Fruit fly (Drosophila melanogaster) whole organism, embryonic: Measurements from ENCODE around the gene CG10214.

ENCODE experiments used
- Abd-B ChIP-seq: fragments of 200-800 bp; sonication (Bioruptor generic); optimal IDR thresholded peaks from 2 replicates; lab custom pipeline; 2018; ENCODE audit warnings: missing biosample characterization, mild to moderate bottlenecking, missing genetic modification characterization, moderate library complexity
- Aef1 ChIP-seq: fragments of 200-800 bp; sonication (Bioruptor generic); IDR thresholded peaks from 3 replicates; pipeline ENCODE4 v1.3.6; 2022; ENCODE audit warnings: missing biosample characterization, missing genetic modification characterization
- Awh ChIP-seq: fragments of 200-800 bp; sonication (Bioruptor generic); IDR thresholded peaks from 2 replicates; pipeline ENCODE4, ENCODE4 v1.3.6; 2022; ENCODE audit warnings: missing biosample characterization, missing genetic modification characterization
- CG10209 ChIP-seq: fragments of 200-800 bp; sonication (Bioruptor generic); optimal IDR thresholded peaks from 3 replicates; lab custom pipeline; 2017; ENCODE audit warnings: missing biosample characterization, mild to moderate bottlenecking, missing genetic modification characterization, missing genetic modification reagents
- CG12299 ChIP-seq: fragments of 200-800 bp; sonication (Bioruptor generic); optimal IDR thresholded peaks from 2 replicates; lab custom pipeline; 2018; ENCODE audit warnings: missing biosample characterization, mild to moderate bottlenecking, missing genetic modification characterization
- CG13296 ChIP-seq: fragments of 200-800 bp; sonication (Bioruptor generic); optimal IDR thresholded peaks from 3 replicates; lab custom pipeline; 2018; ENCODE audit warnings: missing biosample characterization, mild to moderate bottlenecking, missing genetic modification characterization
- CG32532 ChIP-seq: fragments of 200-800 bp; sonication (Bioruptor generic); IDR thresholded peaks from 2 replicates; pipeline ENCODE4 v1.3.6; 2022; ENCODE audit warnings: missing biosample characterization, missing genetic modification characterization
- CG32772 ChIP-seq: fragments of 200-800 bp; sonication (Bioruptor generic); IDR thresholded peaks from 2 replicates; pipeline ENCODE4 v1.3.6; 2022; ENCODE audit warnings: missing biosample characterization, missing genetic modification characterization
- CG34376 ChIP-seq: fragments of 200-800 bp; sonication (Bioruptor generic); optimal IDR thresholded peaks from 2 replicates; lab custom pipeline; 2018; ENCODE audit warnings: missing biosample characterization, mild to moderate bottlenecking, missing genetic modification characterization
- CG42726 ChIP-seq: fragments of 200-800 bp; sonication (Bioruptor generic); IDR thresholded peaks from 2 replicates; pipeline ENCODE4 v1.3.6; 2022; ENCODE audit warnings: missing biosample characterization, missing genetic modification characterization; ENCODE audit not compliant: partially characterized antibody
- CG4328 ChIP-seq: fragments of 200-800 bp; sonication (Bioruptor generic); optimal IDR thresholded peaks from 3 replicates; lab custom pipeline; 2017; ENCODE audit warnings: missing biosample characterization, missing genetic modification reagents, missing genetic modification characterization
- CG4617 ChIP-seq: fragments of 200-800 bp; sonication (Bioruptor generic); optimal IDR thresholded peaks from 3 replicates; lab custom pipeline; 2016; ENCODE audit warnings: missing biosample characterization, missing genetic modification characterization, borderline replicate concordance
- CG4707 ChIP-seq: fragments of 200-800 bp; sonication (Bioruptor generic); optimal IDR thresholded peaks from 2 replicates; lab custom pipeline; 2018; ENCODE audit warnings: missing biosample characterization, mild to moderate bottlenecking, missing genetic modification characterization, moderate library complexity
- CG6175 ChIP-seq: fragments of 200-800 bp; sonication (Bioruptor generic); IDR thresholded peaks from 3 replicates; pipeline ENCODE4 v1.3.6; 2022; ENCODE audit warnings: missing biosample characterization, missing genetic modification characterization
- CG6254 ChIP-seq: fragments of 200-800 bp; sonication (Bioruptor generic); optimal IDR thresholded peaks from 3 replicates; lab custom pipeline; 2017; ENCODE audit warnings: mild to moderate bottlenecking, missing biosample characterization, missing genetic modification reagents, missing genetic modification characterization
- CG8281 ChIP-seq: fragments of 200-800 bp; sonication (Bioruptor generic); optimal IDR thresholded peaks from 2 replicates; lab custom pipeline; 2018; ENCODE audit warnings: missing biosample characterization, mild to moderate bottlenecking, missing genetic modification characterization, moderate library complexity
- CG8388 ChIP-seq: fragments of 200-800 bp; sonication (Bioruptor generic); optimal IDR thresholded peaks from 2 replicates; lab custom pipeline; 2019; ENCODE audit warnings: missing biosample characterization, mild to moderate bottlenecking, missing genetic modification characterization, moderate library complexity
- Chrac-16 ChIP-seq: fragments of 200-800 bp; sonication (Bioruptor generic); optimal IDR thresholded peaks from 3 replicates; lab custom pipeline; 2016; ENCODE audit warnings: missing biosample characterization, missing genetic modification characterization
- E2f2 ChIP-seq: fragments of 200-800 bp; sonication (Bioruptor generic); IDR thresholded peaks from 2 replicates; pipeline ENCODE4 v1.3.6; 2022; ENCODE audit warnings: missing biosample characterization, missing genetic modification characterization
- Hmx ChIP-seq: fragments of 200-800 bp; sonication (Bioruptor generic); optimal IDR thresholded peaks from 2 replicates; lab custom pipeline; 2016; ENCODE audit warnings: missing biosample characterization, missing genetic modification characterization
- Hr3 ChIP-seq: fragments of 200-800 bp; sonication (Bioruptor generic); optimal IDR thresholded peaks from 3 replicates; lab custom pipeline; 2016; ENCODE audit warnings: missing biosample characterization, missing genetic modification characterization
- Lpt ChIP-seq: fragments of >200 bp; optimal IDR thresholded peaks from 2 replicates; lab custom pipeline; 2018; ENCODE audit warnings: missing biosample characterization, missing genetic modification characterization
- MESR4 ChIP-seq: fragments of 200-800 bp; sonication (Bioruptor generic); optimal IDR thresholded peaks from 2 replicates; lab custom pipeline; 2018; ENCODE audit warnings: missing biosample characterization, mild to moderate bottlenecking, missing genetic modification characterization, moderate library complexity
- Opbp ChIP-seq: fragments of 200-800 bp; sonication (Bioruptor generic); IDR thresholded peaks from 3 replicates; pipeline ENCODE4 v1.3.6; 2022; ENCODE audit warnings: missing biosample characterization, missing genetic modification characterization; ENCODE audit not compliant: partially characterized antibody
- Scr ChIP-seq: fragments of 200-800 bp; sonication (Bioruptor generic); IDR thresholded peaks from 2 replicates; pipeline ENCODE4 v1.3.6; 2022; ENCODE audit warnings: missing biosample characterization, missing genetic modification characterization; ENCODE audit not compliant: partially characterized antibody
- Sin3A ChIP-seq: fragments of >200 bp; optimal IDR thresholded peaks from 2 replicates; lab custom pipeline; 2018
- Trl ChIP-seq, 3 experiments: fragments of >200 bp in 2 of 3; fragments of 200-800 bp in 1 of 3; sonication (Bioruptor generic) in 1 of 3; optimal IDR thresholded peaks; 2 replicates in 1 of 3; 3 replicates in 2 of 3; lab custom pipeline; 2016 to 2017; ENCODE audit warnings: missing biosample characterization in 1 of 3, missing genetic modification characterization in 1 of 3
- aop ChIP-seq: fragments of 200-800 bp; sonication (Bioruptor generic); IDR thresholded peaks from 2 replicates; pipeline ENCODE4 v1.3.6; 2022; ENCODE audit warnings: missing biosample characterization, missing genetic modification characterization
- bab2 ChIP-seq: fragments of 200-800 bp; sonication (Bioruptor generic); optimal IDR thresholded peaks from 2 replicates; lab custom pipeline; 2016; ENCODE audit warnings: missing biosample characterization, missing genetic modification characterization
- bigmax ChIP-seq: fragments of 200-800 bp; sonication (Bioruptor generic); optimal IDR thresholded peaks from 2 replicates; lab custom pipeline; 2018; ENCODE audit warnings: missing biosample characterization, mild to moderate bottlenecking, missing genetic modification characterization
- caup ChIP-seq: fragments of 200-800 bp; sonication (Bioruptor generic); optimal IDR thresholded peaks from 3 replicates; lab custom pipeline; 2017; ENCODE audit warnings: missing biosample characterization, mild to moderate bottlenecking, missing genetic modification characterization, moderate library complexity; ENCODE audit not compliant: severe bottlenecking
- cg ChIP-seq: fragments of 200-800 bp; sonication (Bioruptor generic); optimal IDR thresholded peaks from 3 replicates; lab custom pipeline; 2019; ENCODE audit warnings: missing biosample characterization, mild to moderate bottlenecking, missing genetic modification characterization, moderate library complexity
- chm ChIP-seq: fragments of 200-800 bp; sonication (Bioruptor generic); IDR thresholded peaks from 2 replicates; pipeline ENCODE4 v1.3.6; 2022; ENCODE audit warnings: missing biosample characterization, missing genetic modification characterization
- dpn ChIP-seq, 2 experiments: fragments of 200-800 bp; sonication (Bioruptor generic); optimal IDR thresholded peaks; 3 replicates each; lab custom pipeline; 2016; ENCODE audit warnings: missing biosample characterization in 2 of 2, missing genetic modification characterization in 2 of 2
- en ChIP-seq: fragments of 200-800 bp; sonication (Bioruptor generic); optimal IDR thresholded peaks from 2 replicates; lab custom pipeline; 2016; ENCODE audit warnings: missing biosample characterization, missing genetic modification characterization
- her ChIP-seq: fragments of 200-800 bp; sonication (Bioruptor generic); optimal IDR thresholded peaks from 2 replicates; lab custom pipeline; 2016; ENCODE audit warnings: missing biosample characterization, missing genetic modification characterization
- hth ChIP-seq: fragments of >200 bp; optimal IDR thresholded peaks from 2 replicates; lab custom pipeline; 2017; ENCODE audit warnings: inconsistent platforms
- jing ChIP-seq: fragments of 200-800 bp; sonication (Bioruptor generic); optimal IDR thresholded peaks from 2 replicates; lab custom pipeline; 2018; ENCODE audit warnings: missing biosample characterization, mild to moderate bottlenecking, missing genetic modification characterization
- nom ChIP-seq: fragments of 200-800 bp; sonication (Bioruptor generic); optimal IDR thresholded peaks from 2 replicates; lab custom pipeline; 2017; ENCODE audit warnings: missing biosample characterization, missing genetic modification characterization, mild to moderate bottlenecking, moderate library complexity, missing genetic modification reagents
- org-1 ChIP-seq: fragments of 200-800 bp; sonication (Bioruptor generic); optimal IDR thresholded peaks from 2 replicates; lab custom pipeline; 2017; ENCODE audit warnings: missing biosample characterization, missing genetic modification characterization
- pho ChIP-seq: fragments of 200-800 bp; sonication (Bioruptor generic); optimal IDR thresholded peaks from 2 replicates; lab custom pipeline; 2016; ENCODE audit warnings: missing biosample characterization, missing genetic modification characterization
- pita ChIP-seq: fragments of 200-800 bp; sonication (Bioruptor generic); optimal IDR thresholded peaks from 2 replicates; lab custom pipeline; 2017; ENCODE audit warnings: missing biosample characterization, mild to moderate bottlenecking, missing genetic modification characterization
- sd ChIP-seq: fragments of 200-800 bp; sonication (Bioruptor generic); optimal IDR thresholded peaks from 3 replicates; lab custom pipeline; 2018; ENCODE audit warnings: missing biosample characterization, mild to moderate bottlenecking, missing genetic modification characterization, moderate library complexity
- sens-2 ChIP-seq: fragments of 200-800 bp; sonication (Bioruptor generic); IDR thresholded peaks from 2 replicates; pipeline ENCODE4 v1.3.6; 2022; ENCODE audit warnings: missing biosample characterization, missing genetic modification characterization
- tap ChIP-seq: fragments of 200-800 bp; optimal IDR thresholded peaks from 3 replicates; lab custom pipeline; 2019; ENCODE audit warnings: missing biosample characterization, mild to moderate bottlenecking, missing genetic modification characterization, moderate library complexity
- ttk ChIP-seq: fragments of 200-800 bp; sonication (Bioruptor generic); IDR thresholded peaks from 2 replicates; pipeline ENCODE4 v2.1.2; 2022; ENCODE audit warnings: missing biosample characterization, missing genetic modification characterization
- unc-4 ChIP-seq: fragments of 200-800 bp; sonication (Bioruptor generic); IDR thresholded peaks from 2 replicates; pipeline ENCODE4 v1.3.6; 2022; ENCODE audit warnings: missing biosample characterization, missing genetic modification characterization; ENCODE audit not compliant: partially characterized antibody
- usp ChIP-seq: fragments of >200 bp; optimal IDR thresholded peaks from 2 replicates; lab custom pipeline; 2017; ENCODE audit warnings: missing biosample characterization, missing genetic modification characterization
- wek ChIP-seq: fragments of 200-800 bp; sonication (Bioruptor generic); optimal IDR thresholded peaks from 3 replicates; lab custom pipeline; 2018; ENCODE audit warnings: missing biosample characterization, mild to moderate bottlenecking, missing genetic modification characterization, moderate library complexity
- zen2 ChIP-seq: fragments of 200-800 bp; sonication (Bioruptor generic); IDR thresholded peaks from 3 replicates; pipeline ENCODE4 v1.3.6; 2022; ENCODE audit warnings: missing biosample characterization, missing genetic modification characterization; ENCODE audit not compliant: partially characterized antibody

CG10214 gene

dm6 chr3R:23781466-23781935 lies 14.2 kb upstream of the CG10214 start, which contains the start of the genes Nup98-96 and mbc (continued):
- peak; percentile 43; the same call in 1 of the 3 replicates for TF ChIP-seq CG6175 (GFP tag; lab: Robert Waterston, UW)
- no peak for TF ChIP-seq hth
- no peak for TF ChIP-seq aop
- TF ChIP-seq chm (GFP tag; lab: Robert Waterston, UW) = peak; percentile 86
- peak; percentile 85 for TF ChIP-seq CG32532 (GFP tag; lab: Robert Waterston, UW)
- peak; percentile 95 for TF ChIP-seq pho (GFP tag; lab: Kevin White, UChicago)
- peak; percentile 92 for TF ChIP-seq Abd-B (GFP tag; lab: Kevin White, UChicago)
- peak; percentile 50 for TF ChIP-seq CG8281 (tag; lab: Kevin White, UChicago)
- TF ChIP-seq Chrac-16 = peak; percentile 91
- no peak for TF ChIP-seq usp (GFP tag; lab: Kevin White, UChicago)
- TF ChIP-seq ttk (GFP tag; lab: Robert Waterston, UW) = peak; percentile 82
- no peak for TF ChIP-seq Lpt
- peak; percentile 16 for TF ChIP-seq CG6254
- peak; percentile 78 for TF ChIP-seq cg (GFP tag; lab: Kevin White, UChicago)
- TF ChIP-seq unc-4 (GFP tag; lab: Robert Waterston, UW) = no peak
- TF ChIP-seq E2f2 (GFP tag; lab: Robert Waterston, UW) = peak; percentile 63
- peak; percentile 60; the same call in 1 of the 2 replicates for TF ChIP-seq CG42726 (GFP tag; lab: Robert Waterston, UW)
- TF ChIP-seq dpn (GFP tag; optimal IDR thresholded peaks at IDR 0.05; lab: Kevin White, UChicago) = peak; percentile 90 to 95
- 0 out of 2 replicates have a peak, but pooled peaks have one; percentile 17 for TF ChIP-seq Awh
- peak; percentile 57 for TF ChIP-seq caup (GFP tag; lab: Kevin White, UChicago)
- TF ChIP-seq org-1 (GFP tag; lab: Kevin White, UChicago) = peak; percentile 30
- no peak for TF ChIP-seq bigmax (GFP tag; lab: Kevin White, UChicago)
- peak; percentile 86 for TF ChIP-seq CG32772 (GFP tag; lab: Robert Waterston, UW)
- TF ChIP-seq sd (tag; lab: Kevin White, UChicago) = peak; percentile 76
- peak; percentile 69 for TF ChIP-seq CG4328
- TF ChIP-seq Aef1 (GFP tag; lab: Robert Waterston, UW) = peak; percentile 90
- TF ChIP-seq bab2 (GFP tag; lab: Kevin White, UChicago) = peak; percentile 90
- no peak for TF ChIP-seq pita (GFP tag; lab: Kevin White, UChicago)
- TF ChIP-seq CG34376 (GFP tag; lab: Kevin White, UChicago) = peak; percentile 44
- TF ChIP-seq Opbp (GFP tag; lab: Robert Waterston, UW) = 0 out of 3 replicates have a peak, but pooled peaks have one; percentile 33
- peak; percentile 39 for TF ChIP-seq MESR4 (GFP tag; lab: Kevin White, UChicago)
- peak; percentile 93 for TF ChIP-seq wek (GFP tag; lab: Kevin White, UChicago)
- TF ChIP-seq Scr = peak; percentile 42
- TF ChIP-seq Hr3 (GFP tag; lab: Kevin White, UChicago) = peak; percentile 90
- TF ChIP-seq CG12299 (tag; lab: Kevin White, UChicago) = peak; percentile 80
- TF ChIP-seq Sin3A = peak; percentile 100
- TF ChIP-seq Trl (optimal IDR thresholded peaks at IDR 0.05; lab: Kevin White, UChicago) = peak in 1 of 2 experiments; percentile 24
- TF ChIP-seq Trl (GFP tag; optimal IDR thresholded peaks at IDR 0.05; lab: Kevin White, UChicago) = peak; percentile 90
- TF ChIP-seq nom (GFP tag; lab: Kevin White, UChicago) = peak; percentile 75
- peak; percentile 50 for TF ChIP-seq CG4707 (GFP tag; lab: Kevin White, UChicago)
- peak; percentile 71 for TF ChIP-seq jing (GFP tag; lab: Kevin White, UChicago)
- TF ChIP-seq CG10209 (GFP tag; lab: Kevin White, UChicago) = peak; percentile 84
- peak; percentile 65 for TF ChIP-seq sens-2 (GFP tag; lab: Robert Waterston, UW)
- no peak for TF ChIP-seq Hmx (GFP tag; lab: Kevin White, UChicago)
- TF ChIP-seq CG4617 (GFP tag; lab: Kevin White, UChicago) = peak; percentile 95
- TF ChIP-seq zen2 = no peak
- TF ChIP-seq CG13296 = peak; percentile 45
- peak; percentile 82 for TF ChIP-seq her (GFP tag; lab: Kevin White, UChicago)
- peak; percentile 19 for TF ChIP-seq tap (tag; lab: Kevin White, UChicago)
- peak; percentile 73 for TF ChIP-seq en (GFP tag; lab: Kevin White, UChicago)
- TF ChIP-seq CG8388 (GFP tag; lab: Kevin White, UChicago) = peak; percentile 60
